Fruit fly (Drosophila melanogaster) Kc167 (cell line): ENCODE measurements around the gene djl.

Experiments used
- Myc ChIP-seq: fragments of >200 bp; optimal IDR thresholded peaks from 2 replicates; lab custom pipeline; 2017; ENCODE audit warnings: missing external identifiers
- Sin3A ChIP-seq: fragments of >200 bp; optimal IDR thresholded peaks from 2 replicates; lab custom pipeline; 2018; ENCODE audit warnings: missing external identifiers
- h ChIP-seq: fragments of >200 bp; optimal IDR thresholded peaks from 3 replicates; lab custom pipeline; 2018; ENCODE audit warnings: missing external identifiers
- insv ChIP-seq: fragments of >200 bp; optimal IDR thresholded peaks from 3 replicates; lab custom pipeline; 2018; ENCODE audit warnings: missing external identifiers
- psq ChIP-seq: fragments of >200 bp; optimal IDR thresholded peaks from 2 replicates; lab custom pipeline; 2017; ENCODE audit warnings: missing external identifiers

DNA sequence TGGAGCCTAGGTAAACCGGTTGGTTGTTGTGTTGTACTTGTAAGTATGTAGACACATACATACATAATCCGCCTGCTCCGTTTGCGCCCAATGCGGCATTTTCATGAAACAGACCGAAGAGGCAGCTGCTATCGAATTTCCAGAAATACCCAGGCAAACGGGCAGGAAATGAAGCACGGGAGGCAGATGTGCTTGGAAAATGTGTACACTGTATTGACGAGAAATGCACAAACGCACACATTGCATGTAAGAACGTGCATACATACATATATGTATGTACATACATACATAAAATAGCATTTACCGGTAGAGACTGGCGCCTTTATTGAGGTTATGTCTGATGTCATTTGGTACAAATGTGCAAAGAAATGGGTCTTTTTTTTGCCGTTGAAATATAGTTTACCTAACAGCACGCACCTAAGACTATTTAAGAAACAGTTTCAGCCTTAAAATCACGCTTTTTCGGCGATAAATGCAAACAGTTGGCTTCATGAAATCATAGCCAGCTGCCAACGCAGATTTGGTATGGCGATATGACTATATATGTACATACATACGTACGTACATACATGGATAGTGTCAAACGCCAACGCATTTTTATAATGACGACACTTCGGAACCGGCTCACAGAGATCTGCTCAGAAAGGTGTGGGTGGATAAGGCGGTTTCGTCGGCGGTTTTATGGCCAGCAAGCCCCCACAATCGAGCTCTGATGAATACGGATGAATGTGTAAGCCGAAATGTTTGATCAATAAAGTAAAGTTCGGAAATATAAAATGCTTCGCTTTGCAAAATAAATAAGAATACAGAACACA lies 29.2 kb downstream of the djl start:
- TF ChIP-seq Sin3A: no peak
- TF ChIP-seq h: no peak
- no peak for TF ChIP-seq insv (lab: Kevin White, UChicago)
- no peak for TF ChIP-seq psq
- TF ChIP-seq Myc (lab: Kevin White, UChicago): no peak
